Worm (Caenorhabditis elegans) whole organism, late embryonic: ENCODE measurements around the gene srx-96.

ENCODE experiments used
- C08G9.2 ChIP-seq: sonication (generic microtip); optimal IDR thresholded peaks from 2 replicates; lab custom pipeline; 2016; ENCODE audit warnings: mild to moderate bottlenecking, missing genetic modification characterization, moderate library complexity, missing compliant biosample characterization
- F13H6.1 ChIP-seq: sonication (generic microtip); optimal IDR thresholded peaks from 2 replicates; lab custom pipeline; 2016; ENCODE audit warnings: missing genetic modification characterization, missing compliant biosample characterization
- K02D7.2 ChIP-seq: sonication (generic microtip); optimal IDR thresholded peaks from 2 replicates; lab custom pipeline; 2017; ENCODE audit warnings: mild to moderate bottlenecking, missing genetic modification characterization, missing compliant biosample characterization
- T23F11.4 ChIP-seq: fragments of 200-800 bp; sonication (Bioruptor generic); optimal IDR thresholded peaks from 2 replicates; lab custom pipeline; 2018; ENCODE audit warnings: mild to moderate bottlenecking, missing genetic modification characterization, missing compliant biosample characterization
- ahr-1 ChIP-seq: sonication (generic microtip); optimal IDR thresholded peaks from 2 replicates; lab custom pipeline; 2016; ENCODE audit warnings: missing genetic modification characterization, missing compliant biosample characterization
- ama-1 ChIP-seq: fragments of 150-350 bp; optimal IDR thresholded peaks from 2 replicates; lab custom pipeline; 2014
- ceh-14 ChIP-seq: sonication (generic microtip); optimal IDR thresholded peaks from 2 replicates; lab custom pipeline; 2016; ENCODE audit warnings: missing genotype, missing genetic modification characterization, missing compliant biosample characterization
- ceh-18 ChIP-seq: sonication (generic microtip); optimal IDR thresholded peaks from 2 replicates; lab custom pipeline; 2016; ENCODE audit warnings: missing genetic modification characterization, missing compliant biosample characterization
- ceh-2 ChIP-seq: sonication (generic microtip); optimal IDR thresholded peaks from 2 replicates; lab custom pipeline; 2016; ENCODE audit warnings: missing genotype, missing genetic modification characterization, missing compliant biosample characterization
- ceh-22 ChIP-seq: sonication (generic microtip); optimal IDR thresholded peaks from 2 replicates; lab custom pipeline; 2017; ENCODE audit warnings: missing biosample characterization, missing genetic modification characterization
- ceh-30 ChIP-seq: fragments of 150-350 bp; optimal IDR thresholded peaks from 2 replicates; lab custom pipeline; 2014; ENCODE audit warnings: missing biosample characterization, missing genetic modification characterization
- ceh-31 ChIP-seq: sonication (generic microtip); optimal IDR thresholded peaks from 2 replicates; lab custom pipeline; 2016; ENCODE audit warnings: missing genetic modification characterization, missing compliant biosample characterization
- ceh-34 ChIP-seq: sonication (generic microtip); optimal IDR thresholded peaks from 2 replicates; lab custom pipeline; 2016; ENCODE audit warnings: mild to moderate bottlenecking, missing genetic modification characterization, missing compliant biosample characterization
- ceh-45 ChIP-seq: fragments of 200-800 bp; sonication (Bioruptor generic); IDR thresholded peaks from 2 replicates; pipeline ENCODE4 v1.3.6; 2022; ENCODE audit warnings: missing genetic modification reagents, missing genetic modification characterization, missing compliant biosample characterization
- ceh-48 ChIP-seq: sonication (generic microtip); optimal IDR thresholded peaks from 2 replicates; lab custom pipeline; 2016; ENCODE audit warnings: missing genetic modification characterization, inconsistent platforms, missing compliant biosample characterization
- ceh-6 ChIP-seq: fragments of 200-800 bp; sonication (Bioruptor generic); optimal IDR thresholded peaks from 2 replicates; lab custom pipeline; 2018; ENCODE audit warnings: mild to moderate bottlenecking, missing genetic modification characterization, missing compliant biosample characterization
- ceh-9 ChIP-seq: sonication (generic microtip); optimal IDR thresholded peaks from 2 replicates; lab custom pipeline; 2016; ENCODE audit warnings: mild to moderate bottlenecking, missing genetic modification characterization, inconsistent platforms, missing compliant biosample characterization
- che-1 ChIP-seq: sonication (generic microtip); optimal IDR thresholded peaks from 2 replicates; lab custom pipeline; 2016; ENCODE audit warnings: mild to moderate bottlenecking, missing genetic modification characterization, missing compliant biosample characterization
- dmd-4 ChIP-seq: sonication (generic microtip); optimal IDR thresholded peaks from 2 replicates; lab custom pipeline; 2016; ENCODE audit warnings: borderline replicate concordance, missing genetic modification characterization, missing compliant biosample characterization
- dve-1 ChIP-seq: sonication (generic microtip); optimal IDR thresholded peaks from 2 replicates; lab custom pipeline; 2017; ENCODE audit warnings: antibody characterized with exemption, mild to moderate bottlenecking, missing genetic modification characterization, missing compliant biosample characterization
- elt-2 ChIP-seq: sonication (generic microtip); optimal IDR thresholded peaks from 2 replicates; lab custom pipeline; 2016; ENCODE audit warnings: missing genetic modification reagents, missing genetic modification characterization, missing compliant biosample characterization
- elt-4 ChIP-seq: sonication (generic microtip); optimal IDR thresholded peaks from 2 replicates; lab custom pipeline; 2016; ENCODE audit warnings: missing genetic modification characterization, missing compliant biosample characterization
- ets-4 ChIP-seq: sonication (generic microtip); optimal IDR thresholded peaks from 2 replicates; lab custom pipeline; 2016; ENCODE audit warnings: missing genetic modification characterization, missing compliant biosample characterization
- eyg-1 ChIP-seq: sonication (generic microtip); optimal IDR thresholded peaks from 2 replicates; lab custom pipeline; 2016; ENCODE audit warnings: missing genotype, missing genetic modification characterization, missing compliant biosample characterization
- fkh-10 ChIP-seq: fragments of 150-350 bp; optimal IDR thresholded peaks from 2 replicates; lab custom pipeline; 2014; ENCODE audit warnings: missing biosample characterization, missing genetic modification reagents, missing genetic modification characterization
- hlh-13 ChIP-seq: fragments of 200-800 bp; sonication (Bioruptor generic); optimal IDR thresholded peaks from 2 replicates; lab custom pipeline; 2018; ENCODE audit warnings: mild to moderate bottlenecking, missing genetic modification characterization, missing compliant biosample characterization
- hlh-15 ChIP-seq: sonication (generic microtip); optimal IDR thresholded peaks from 2 replicates; lab custom pipeline; 2016; ENCODE audit warnings: missing genetic modification characterization, missing compliant biosample characterization
- hlh-6 ChIP-seq: sonication (generic microtip); optimal IDR thresholded peaks from 2 replicates; lab custom pipeline; 2016; ENCODE audit warnings: missing genotype, missing genetic modification characterization, missing compliant biosample characterization
- hlh-8 ChIP-seq: sonication (generic microtip); optimal IDR thresholded peaks from 2 replicates; lab custom pipeline; 2016; ENCODE audit warnings: missing genotype, missing genetic modification characterization, missing compliant biosample characterization
- lim-6 ChIP-seq: sonication (generic microtip); optimal IDR thresholded peaks from 2 replicates; lab custom pipeline; 2016; ENCODE audit warnings: missing genetic modification characterization, missing compliant biosample characterization
- madf-2 ChIP-seq: sonication (generic microtip); optimal IDR thresholded peaks from 2 replicates; lab custom pipeline; 2017; ENCODE audit warnings: missing genetic modification characterization, missing compliant biosample characterization
- mec-3 ChIP-seq: sonication (generic microtip); optimal IDR thresholded peaks from 2 replicates; lab custom pipeline; 2016; ENCODE audit warnings: borderline replicate concordance, missing genetic modification characterization, missing compliant biosample characterization
- nfya-1 ChIP-seq: sonication (generic microtip); optimal IDR thresholded peaks from 2 replicates; lab custom pipeline; 2017; ENCODE audit warnings: missing genetic modification characterization, mild to moderate bottlenecking, missing compliant biosample characterization, antibody characterized with exemption, moderate library complexity
- nhr-11 ChIP-seq: fragments of 150-350 bp; optimal IDR thresholded peaks from 2 replicates; lab custom pipeline; 2014; ENCODE audit warnings: missing biosample characterization, missing genetic modification characterization
- odd-2 ChIP-seq: sonication (generic microtip); optimal IDR thresholded peaks from 2 replicates; lab custom pipeline; 2017; ENCODE audit warnings: antibody characterized with exemption, mild to moderate bottlenecking, missing genetic modification characterization, missing compliant biosample characterization
- pag-3 ChIP-seq: sonication (generic microtip); optimal IDR thresholded peaks from 2 replicates; lab custom pipeline; 2016; ENCODE audit warnings: missing compliant biosample characterization, missing genetic modification characterization, borderline replicate concordance
- pat-9 ChIP-seq: fragments of 200-800 bp; sonication (Bioruptor generic); optimal IDR thresholded peaks from 2 replicates; lab custom pipeline; 2018; ENCODE audit warnings: mild to moderate bottlenecking, missing genetic modification characterization, moderate library complexity, missing compliant biosample characterization
- pqm-1 ChIP-seq: sonication (generic microtip); optimal IDR thresholded peaks from 2 replicates; lab custom pipeline; 2016; ENCODE audit warnings: missing genetic modification characterization, missing compliant biosample characterization
- pros-1 ChIP-seq: fragments of 150-350 bp; optimal IDR thresholded peaks from 2 replicates; lab custom pipeline; 2014; ENCODE audit warnings: missing biosample characterization, missing genetic modification reagents, missing genetic modification characterization
- rnt-1 ChIP-seq: sonication (generic microtip); optimal IDR thresholded peaks from 2 replicates; lab custom pipeline; 2016; ENCODE audit warnings: missing genetic modification characterization, missing compliant biosample characterization
- sdc-2 ChIP-seq: sonication (generic microtip); optimal IDR thresholded peaks from 2 replicates; lab custom pipeline; 2016; ENCODE audit warnings: missing genotype, missing genetic modification characterization, missing compliant biosample characterization
- sox-4 ChIP-seq: sonication (generic microtip); optimal IDR thresholded peaks from 2 replicates; lab custom pipeline; 2017; ENCODE audit warnings: mild to moderate bottlenecking, missing genetic modification characterization, inconsistent platforms, missing compliant biosample characterization
- tbx-7 ChIP-seq: sonication (generic microtip); optimal IDR thresholded peaks from 2 replicates; lab custom pipeline; 2016; ENCODE audit warnings: missing genotype, missing genetic modification characterization, missing compliant biosample characterization
- ttx-3 ChIP-seq: sonication (generic microtip); optimal IDR thresholded peaks from 2 replicates; lab custom pipeline; 2016; ENCODE audit warnings: missing genetic modification reagents, missing genetic modification characterization, missing compliant biosample characterization
- unc-3 ChIP-seq, 2 experiments: fragments of 200-800 bp in 1 of 2; sonication (Bioruptor generic) in 1 of 2; sonication (generic microtip) in 1 of 2; conservative IDR thresholded peaks in 1 of 2; optimal IDR thresholded peaks in 1 of 2; 2 replicates each; pipeline versions ENCODE4 v1.3.6 to Lab custom; 2016 to 2022; ENCODE audit warnings: missing compliant biosample characterization in 2 of 2, missing genetic modification characterization in 2 of 2, missing genetic modification reagents in 1 of 2
- unc-42 ChIP-seq: sonication (generic microtip); optimal IDR thresholded peaks from 2 replicates; lab custom pipeline; 2016; ENCODE audit warnings: missing genotype, missing genetic modification characterization, missing compliant biosample characterization
- zip-5 ChIP-seq: sonication (generic microtip); optimal IDR thresholded peaks from 2 replicates; lab custom pipeline; 2016; ENCODE audit warnings: missing genetic modification characterization, missing compliant biosample characterization

Gene srx-96

DNA sequence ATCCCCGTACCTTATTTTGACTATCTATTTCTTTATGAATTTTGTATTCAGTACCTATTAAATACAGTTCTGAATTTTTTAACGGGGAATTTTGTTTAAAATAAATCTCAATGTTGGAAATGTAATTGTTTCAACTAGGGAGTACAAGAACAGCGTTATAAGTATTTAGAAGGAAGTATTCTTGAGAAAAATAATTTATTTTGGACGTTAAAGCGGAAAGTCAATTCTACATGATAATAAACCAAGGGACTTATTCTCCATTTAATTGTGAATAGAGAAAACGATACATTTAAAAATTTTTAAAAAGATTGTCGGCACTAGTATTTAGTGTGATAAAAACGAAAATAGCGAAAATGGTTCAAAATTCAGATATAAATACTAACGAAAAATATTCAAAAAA lies 42.0 kb upstream of the srx-96 start:
- no peak for TF ChIP-seq T23F11.4
- no peak for TF ChIP-seq lim-6 (tag; lab: Kevin White, UChicago)
- no peak for TF ChIP-seq mec-3 (tag; lab: Kevin White, UChicago)
- TF ChIP-seq elt-4 (tag; lab: Kevin White, UChicago) = no peak
- no peak for TF ChIP-seq odd-2 (tag; lab: Kevin White, UChicago)

DNA sequence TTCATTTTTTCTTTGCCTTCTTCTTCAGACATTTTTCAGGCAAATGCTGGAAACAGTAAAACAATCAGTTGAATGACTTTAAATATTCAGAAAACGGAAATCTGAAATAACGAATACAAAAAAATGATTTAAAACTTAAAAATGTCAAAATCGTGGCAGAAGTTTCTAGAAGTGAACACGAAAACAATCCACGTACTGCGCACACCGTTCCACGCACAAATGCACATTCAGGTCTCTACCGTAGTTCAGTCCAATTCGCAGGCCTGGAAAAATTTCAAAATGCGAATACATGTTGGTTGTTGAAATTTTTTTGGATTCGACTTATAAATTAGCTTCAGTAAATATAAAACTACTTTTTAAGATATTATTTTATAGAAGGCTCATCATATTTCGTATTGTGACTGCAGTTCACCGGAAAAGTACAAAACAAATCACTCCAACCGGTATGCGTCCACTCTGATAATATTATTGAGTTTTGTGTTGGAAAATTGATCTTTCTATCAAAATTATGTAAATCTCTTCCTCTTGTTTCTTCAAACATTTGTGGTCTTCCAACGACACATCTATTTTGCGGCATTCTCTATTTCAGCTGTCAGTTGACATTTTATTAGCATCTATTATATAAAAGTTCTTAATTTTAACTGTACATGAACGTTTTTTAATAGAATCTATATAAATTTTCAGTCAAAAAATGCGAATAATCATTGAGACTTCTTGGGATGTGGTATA lies 39.1 kb upstream of the srx-96 start, which contains the start of the genes mip-2 and F58G11.4:
mip-2 (minus strand) TSS at position 48 of the 729 bp plus-strand sequence.
F58G11.4 (plus strand) TSS at position 679 of the 729 bp plus-strand sequence.
- TF ChIP-seq tbx-7 (tag; lab: Kevin White, UChicago) (no peak), ceh-2 (tag; lab: Kevin White, UChicago) (no peak)

DNA sequence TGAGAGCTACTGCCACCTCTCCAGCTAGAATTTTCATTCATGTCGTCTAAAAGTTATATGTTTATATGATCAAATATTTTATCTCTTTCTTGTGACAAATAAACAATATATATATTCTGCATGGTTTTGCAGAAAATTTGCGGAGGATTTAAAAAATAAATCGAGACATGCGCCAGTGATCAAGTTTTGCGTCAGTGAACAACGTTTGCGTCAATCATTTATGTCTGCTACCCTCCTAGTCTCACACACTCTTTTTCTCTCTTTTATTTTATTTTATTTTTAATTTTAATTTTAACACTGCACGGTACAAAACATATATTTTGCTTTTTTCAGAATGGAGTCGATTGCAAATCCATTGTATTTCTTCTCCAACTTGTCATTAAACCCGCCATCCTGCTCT lies 32.6 kb upstream of the srx-96 start, which contains the start of the genes tag-65 and ccz-1:
tag-65 (minus strand) TSS at position 46 of the 400 bp plus-strand sequence.
ccz-1 (plus strand) TSS at position 334 of the 400 bp plus-strand sequence.
- TF ChIP-seq dve-1 (tag; lab: Kevin White, UChicago) (no peak), mec-3 (tag; lab: Kevin White, UChicago) (no peak), ttx-3 (tag; lab: Kevin White, UChicago) (peak; percentile 35), hlh-6 (tag; lab: Kevin White, UChicago) (no peak), madf-2 (tag; lab: Kevin White, UChicago) (no peak), nhr-11 (tag; lab: Kevin White, UChicago) (no peak), sox-4 (no peak), hlh-13 (GFP tag; lab: Kevin White, UChicago) (no peak), ceh-22 (tag; lab: Kevin White, UChicago) (no peak), ceh-9 (no peak), elt-4 (tag; lab: Kevin White, UChicago) (no peak), unc-42 (tag; lab: Kevin White, UChicago) (peak; percentile 62), rnt-1 (tag; lab: Kevin White, UChicago) (no peak), odd-2 (tag; lab: Kevin White, UChicago) (no peak), ceh-48 (tag; lab: Kevin White, UChicago) (no peak), lim-6 (tag; lab: Kevin White, UChicago) (no peak), ahr-1 (tag; lab: Kevin White, UChicago) (no peak), dmd-4 (no peak), T23F11.4 (no peak), ceh-34 (tag; lab: Kevin White, UChicago) (no peak), ceh-45 (GFP tag; lab: Robert Waterston, UW) (no peak), ceh-18 (tag; lab: Kevin White, UChicago) (no peak), fkh-10 (no peak), unc-3 (GFP tag; conservative IDR thresholded peaks at IDR 0.05; lab: Robert Waterston, UW) (no peak), unc-3 (tag; optimal IDR thresholded peaks at IDR 0.05; lab: Kevin White, UChicago) (no peak), sdc-2 (no peak), K02D7.2 (no peak), hlh-15 (tag; lab: Kevin White, UChicago) (no peak), zip-5 (no peak), ceh-31 (tag; lab: Kevin White, UChicago) (peak; percentile 35), eyg-1 (tag; lab: Kevin White, UChicago) (no peak), ceh-30 (tag; lab: Kevin White, UChicago) (no peak), pat-9 (tag; lab: Kevin White, UChicago) (peak; percentile 1), pag-3 (tag; lab: Kevin White, UChicago) (no peak), pros-1 (no peak), nfya-1 (tag; lab: Kevin White, UChicago) (peak; percentile 71), hlh-8 (tag; lab: Kevin White, UChicago) (no peak), ceh-6 (GFP tag; lab: Kevin White, UChicago) (no peak), F13H6.1 (no peak), pqm-1 (tag; lab: Kevin White, UChicago) (no peak), ama-1 (lab: Kevin White, UChicago) (no peak), che-1 (no peak), elt-2 (tag; lab: Kevin White, UChicago) (peak; percentile 45), ceh-14 (no peak), C08G9.2 (tag; lab: Kevin White, UChicago) (no peak), ets-4 (tag; lab: Kevin White, UChicago) (no peak)
